Fruit fly (Drosophila melanogaster) whole organism, pupa: ENCODE results near the gene mRpS18B.

ENCODE experiments used
- CG12605 ChIP-seq: fragments of 200-800 bp; sonication (Bioruptor generic); IDR thresholded peaks from 2 replicates; pipeline ENCODE4 v1.3.6; 2022; ENCODE audit warnings: missing biosample characterization, missing genetic modification characterization
- CG13204 ChIP-seq: fragments of 200-800 bp; sonication (Bioruptor generic); optimal IDR thresholded peaks from 2 replicates; lab custom pipeline; 2018; ENCODE audit warnings: missing biosample characterization, mild to moderate bottlenecking, missing genetic modification characterization, moderate library complexity
- CG15710 ChIP-seq: fragments of 200-800 bp; sonication (Bioruptor generic); optimal IDR thresholded peaks from 2 replicates; lab custom pipeline; 2018; ENCODE audit warnings: missing biosample characterization, mild to moderate bottlenecking, missing genetic modification characterization, moderate library complexity
- CG34367 ChIP-seq: fragments of 200-800 bp; sonication (Bioruptor generic); optimal IDR thresholded peaks from 2 replicates; lab custom pipeline; 2018; ENCODE audit warnings: missing biosample characterization, mild to moderate bottlenecking, missing genetic modification characterization
- EcR ChIP-seq: fragments of 200-800 bp; sonication (Bioruptor generic); optimal IDR thresholded peaks from 3 replicates; lab custom pipeline; 2019; ENCODE audit warnings: missing biosample characterization, missing genetic modification characterization, mild to moderate bottlenecking, moderate library complexity, missing genetic modification reagents
- Ets98B ChIP-seq: fragments of 200-800 bp; sonication (Bioruptor generic); IDR thresholded peaks from 2 replicates; pipeline ENCODE4 v1.3.6; 2022; ENCODE audit warnings: missing biosample characterization, missing genetic modification characterization
- Pif1A ChIP-seq: fragments of 200-800 bp; sonication (Bioruptor generic); optimal IDR thresholded peaks from 3 replicates; lab custom pipeline; 2016; ENCODE audit warnings: missing biosample characterization, missing genetic modification characterization
- Pif1B ChIP-seq: fragments of 200-800 bp; sonication (Bioruptor generic); optimal IDR thresholded peaks from 3 replicates; lab custom pipeline; 2016; ENCODE audit warnings: missing biosample characterization, missing genetic modification characterization
- fd96Ca ChIP-seq: fragments of 200-800 bp; sonication (Bioruptor generic); IDR thresholded peaks from 3 replicates; pipeline ENCODE4 v1.3.6; 2022; ENCODE audit warnings: missing biosample characterization, missing genetic modification characterization
- rn ChIP-seq: fragments of 200-800 bp; sonication (Bioruptor generic); IDR thresholded peaks from 2 replicates; pipeline ENCODE4 v1.3.6; 2022; ENCODE audit warnings: missing biosample characterization, missing genetic modification characterization

DNA sequence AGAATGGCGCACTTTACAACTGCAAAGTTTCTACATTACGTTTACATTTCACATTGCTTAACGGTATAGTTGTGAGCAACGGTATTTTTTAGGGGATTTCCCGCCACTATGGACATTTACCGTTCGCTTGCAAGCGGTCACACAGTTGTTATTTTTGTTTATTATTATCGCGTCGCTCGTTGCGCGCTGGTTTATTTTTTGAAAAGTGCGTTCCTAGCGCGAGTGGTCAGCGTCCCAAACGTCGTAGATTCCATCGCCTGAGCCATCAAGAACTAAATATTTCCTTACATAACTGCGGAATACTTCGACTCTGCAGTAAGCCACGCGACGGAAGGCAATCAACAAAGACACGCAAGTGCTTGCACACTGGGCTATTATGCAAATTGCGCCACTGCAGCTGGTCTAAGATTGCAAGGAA is 30.8 kb downstream of the mRpS18B start, which contains the start of gene bwa:
- TF ChIP-seq Pif1B: no peak
- no peak for TF ChIP-seq CG12605 (GFP tag; lab: Robert Waterston, UW)
- TF ChIP-seq CG15710 (tag; lab: Kevin White, UChicago): no peak
- TF ChIP-seq CG34367 (tag; lab: Kevin White, UChicago): no peak
- no peak for TF ChIP-seq rn (GFP tag; lab: Robert Waterston, UW)
- TF ChIP-seq fd96Ca (GFP tag; lab: Robert Waterston, UW): peak; percentile 36; the same call in 1 of the 3 replicates
- TF ChIP-seq Pif1A (GFP tag; lab: Kevin White, UChicago): no peak
- no peak for TF ChIP-seq CG13204 (GFP tag; lab: Kevin White, UChicago)
- peak; percentile 13 for TF ChIP-seq EcR (GFP tag; lab: Kevin White, UChicago)
- no peak; the same call in 1 of the 2 replicates for TF ChIP-seq Ets98B (GFP tag; lab: Robert Waterston, UW)
